Worm (Caenorhabditis elegans) whole organism, L4 larva: ENCODE measurements around the gene R07E5.11.
A peak's percentile ranks its signal among the peaks of the same experiment; 100 is the strongest.

ENCODE experiments used
- D1046.2 ChIP-seq: fragments of 200-800 bp; sonication (Bioruptor generic); IDR thresholded peaks from 2 replicates; pipeline ENCODE4 v1.3.6; 2022; ENCODE audit warnings: missing genetic modification characterization, missing compliant biosample characterization
- F26F4.8 ChIP-seq: fragments of 200-800 bp; sonication (Bioruptor generic); conservative IDR thresholded peaks from 2 replicates; pipeline ENCODE4 v1.3.6; 2022; ENCODE audit warnings: missing genetic modification characterization, missing compliant biosample characterization
- R02D3.7 ChIP-seq: fragments of 150-350 bp; sonication (generic microtip); optimal IDR thresholded peaks from 3 replicates; lab custom pipeline; 2014; ENCODE audit warnings: missing biosample characterization, missing genetic modification characterization
- T20F7.1 ChIP-seq: fragments of 200-800 bp; sonication (Bioruptor generic); optimal IDR thresholded peaks from 2 replicates; lab custom pipeline; 2018; ENCODE audit warnings: mild to moderate bottlenecking, missing genetic modification characterization, missing compliant biosample characterization
- Y105C5A.15 ChIP-seq: fragments of 200-800 bp; sonication (Bioruptor generic); IDR thresholded peaks from 2 replicates; pipeline ENCODE4 v1.3.6; 2022; ENCODE audit warnings: missing genetic modification characterization, missing compliant biosample characterization
- Y5F2A.4 ChIP-seq: fragments of 200-800 bp; sonication (Bioruptor generic); optimal IDR thresholded peaks from 2 replicates; lab custom pipeline; 2018; ENCODE audit warnings: mild to moderate bottlenecking, missing genetic modification characterization, missing compliant biosample characterization
- ceh-20 ChIP-seq: fragments of 200-800 bp; sonication (Bioruptor generic); IDR thresholded peaks from 2 replicates; pipeline ENCODE4 v1.3.6; 2022; ENCODE audit warnings: missing genetic modification reagents, missing genetic modification characterization, missing compliant biosample characterization
- ces-1 ChIP-seq: fragments of 150-350 bp; sonication (generic microtip); optimal IDR thresholded peaks from 4 replicates; lab custom pipeline; 2014; ENCODE audit warnings: missing biosample characterization, missing genetic modification reagents, missing genetic modification characterization
- ctbp-1 ChIP-seq: fragments of 200-800 bp; sonication (Bioruptor generic); IDR thresholded peaks from 2 replicates; pipeline ENCODE4 v1.3.6; 2022; ENCODE audit warnings: missing genetic modification reagents, missing genetic modification characterization, missing compliant biosample characterization
- dmd-6 ChIP-seq: fragments of 200-800 bp; sonication (Bioruptor generic); IDR thresholded peaks from 2 replicates; pipeline ENCODE4 v1.3.6; 2022; ENCODE audit warnings: missing genetic modification reagents, missing genetic modification characterization, missing compliant biosample characterization
- dpl-1 ChIP-seq: fragments of 150-350 bp; optimal IDR thresholded peaks from 2 replicates; lab custom pipeline; 2014; ENCODE audit warnings: missing biosample characterization, missing genetic modification reagents, missing genetic modification characterization
- dve-1 ChIP-seq: sonication (generic microtip); optimal IDR thresholded peaks from 2 replicates; lab custom pipeline; 2017; ENCODE audit warnings: antibody characterized with exemption, mild to moderate bottlenecking, missing genetic modification characterization, missing compliant biosample characterization; ENCODE audit not compliant: insufficient read depth
- egl-27 ChIP-seq: sonication (generic microtip); optimal IDR thresholded peaks from 3 replicates; lab custom pipeline; 2017; ENCODE audit warnings: missing biosample characterization, missing genetic modification reagents, missing genetic modification characterization
- egl-43 ChIP-seq: fragments of 200-800 bp; sonication (Bioruptor generic); IDR thresholded peaks from 2 replicates; pipeline ENCODE4 v1.3.6; 2022; ENCODE audit warnings: missing genetic modification reagents, missing genetic modification characterization, missing compliant biosample characterization
- fkh-10 ChIP-seq: fragments of 150-350 bp; optimal IDR thresholded peaks from 2 replicates; lab custom pipeline; 2014; ENCODE audit warnings: missing biosample characterization, missing genetic modification reagents, missing genetic modification characterization
- fos-1 ChIP-seq: fragments of 150-350 bp; optimal IDR thresholded peaks from 2 replicates; lab custom pipeline; 2014; ENCODE audit warnings: missing biosample characterization, missing genetic modification characterization
- hif-1 ChIP-seq, 2 experiments: sonication (generic microtip); optimal IDR thresholded peaks; 2 replicates each; lab custom pipeline; 2016 to 2017; ENCODE audit warnings: missing compliant biosample characterization in 2 of 2, missing genetic modification characterization in 2 of 2, missing genetic modification reagents in 2 of 2, missing genotype in 2 of 2, mild to moderate bottlenecking in 1 of 2
- hlh-11 ChIP-seq: fragments of 200-800 bp; sonication (Bioruptor generic); optimal IDR thresholded peaks from 2 replicates; lab custom pipeline; 2018; ENCODE audit warnings: mild to moderate bottlenecking, missing genetic modification characterization, missing compliant biosample characterization
- hlh-30 ChIP-seq: sonication (generic microtip); optimal IDR thresholded peaks from 2 replicates; lab custom pipeline; 2017; ENCODE audit warnings: antibody characterized with exemption, mild to moderate bottlenecking, missing genetic modification characterization, missing compliant biosample characterization; ENCODE audit not compliant: insufficient read depth
- hmg-1.1 ChIP-seq: fragments of 200-800 bp; sonication (Bioruptor generic); IDR thresholded peaks from 2 replicates; pipeline ENCODE4 v1.3.6; 2022; ENCODE audit warnings: missing genetic modification reagents, missing genetic modification characterization, missing compliant biosample characterization
- lin-1 ChIP-seq: fragments of 200-800 bp; sonication (Bioruptor generic); IDR thresholded peaks from 2 replicates; pipeline ENCODE4 v1.3.6; 2022; ENCODE audit warnings: missing genetic modification reagents, missing genetic modification characterization, missing compliant biosample characterization
- lin-13 ChIP-seq: fragments of 150-350 bp; optimal IDR thresholded peaks from 2 replicates; lab custom pipeline; 2014; ENCODE audit warnings: missing biosample characterization, missing genetic modification reagents, missing genetic modification characterization
- lin-29 ChIP-seq: fragments of 200-800 bp; sonication (Bioruptor generic); IDR thresholded peaks from 2 replicates; pipeline ENCODE4 v1.3.6; 2022; ENCODE audit warnings: missing genetic modification reagents, missing genetic modification characterization, missing compliant biosample characterization
- lin-38 ChIP-seq: fragments of 200-800 bp; sonication (Bioruptor generic); IDR thresholded peaks from 2 replicates; pipeline ENCODE4 v1.3.6; 2022; ENCODE audit warnings: missing genetic modification reagents, missing genetic modification characterization, missing compliant biosample characterization
- lsy-2 ChIP-seq, 2 experiments: fragments of 150-350 bp in 1 of 2; sonication (generic microtip) in 1 of 2; optimal IDR thresholded peaks; 2 replicates each; lab custom pipeline; 2014 to 2017; ENCODE audit warnings: missing biosample characterization in 2 of 2, missing genetic modification characterization in 2 of 2
- madf-5 ChIP-seq, 2 experiments: fragments of 200-800 bp; sonication (Bioruptor generic); IDR thresholded peaks; 2 replicates each; pipeline ENCODE4 v1.3.6; 2022; ENCODE audit warnings: missing compliant biosample characterization in 2 of 2, missing genetic modification characterization in 2 of 2
- madf-9 ChIP-seq: fragments of 200-800 bp; sonication (Bioruptor generic); conservative IDR thresholded peaks from 2 replicates; pipeline ENCODE4 v1.3.6; 2022; ENCODE audit warnings: missing genetic modification reagents, missing genetic modification characterization, missing compliant biosample characterization
- mdt-29 ChIP-seq: fragments of 200-800 bp; sonication (Bioruptor generic); IDR thresholded peaks from 2 replicates; pipeline ENCODE4 v1.3.6; 2022; ENCODE audit warnings: missing genetic modification reagents, missing genetic modification characterization, missing compliant biosample characterization
- mes-2 ChIP-seq: sonication (generic microtip); optimal IDR thresholded peaks from 2 replicates; lab custom pipeline; 2016; ENCODE audit warnings: missing genotype, mild to moderate bottlenecking, missing genetic modification characterization, missing compliant biosample characterization; ENCODE audit not compliant: poor library complexity, severe bottlenecking
- mxl-3 ChIP-seq: fragments of 200-800 bp; sonication (Bioruptor generic); optimal IDR thresholded peaks from 2 replicates; lab custom pipeline; 2018; ENCODE audit warnings: mild to moderate bottlenecking, missing genetic modification characterization, missing compliant biosample characterization
- nhr-102 ChIP-seq: sonication (generic microtip); optimal IDR thresholded peaks from 2 replicates; lab custom pipeline; 2016; ENCODE audit warnings: mild to moderate bottlenecking, missing genetic modification characterization, moderate library complexity, missing compliant biosample characterization
- nhr-111 ChIP-seq: fragments of 200-800 bp; sonication (Bioruptor generic); optimal IDR thresholded peaks from 2 replicates; lab custom pipeline; 2018; ENCODE audit warnings: mild to moderate bottlenecking, missing genetic modification characterization, missing compliant biosample characterization
- nhr-237 ChIP-seq: sonication (generic microtip); optimal IDR thresholded peaks from 2 replicates; lab custom pipeline; 2017; ENCODE audit warnings: missing biosample characterization, missing genetic modification characterization
- nhr-25 ChIP-seq: sonication (generic microtip); optimal IDR thresholded peaks from 2 replicates; lab custom pipeline; 2017; ENCODE audit warnings: missing genetic modification characterization, mild to moderate bottlenecking, missing compliant biosample characterization, antibody characterized with exemption, moderate library complexity, borderline replicate concordance; ENCODE audit not compliant: insufficient read depth
- nhr-42 ChIP-seq: fragments of 200-800 bp; sonication (Bioruptor generic); IDR thresholded peaks from 2 replicates; pipeline ENCODE4 v1.3.6; 2022; ENCODE audit warnings: missing genetic modification characterization, missing compliant biosample characterization
- nhr-76 ChIP-seq: fragments of 150-350 bp; optimal IDR thresholded peaks from 2 replicates; lab custom pipeline; 2014; ENCODE audit warnings: missing biosample characterization, missing genetic modification characterization
- php-3 ChIP-seq: fragments of 200-800 bp; sonication (Bioruptor generic); IDR thresholded peaks from 2 replicates; pipeline ENCODE4 v1.3.6; 2022; ENCODE audit warnings: missing genetic modification reagents, missing genetic modification characterization, missing compliant biosample characterization
- rbr-2 ChIP-seq: sonication (generic microtip); optimal IDR thresholded peaks from 2 replicates; lab custom pipeline; 2016; ENCODE audit warnings: missing genotype, missing genetic modification characterization, missing compliant biosample characterization
- snpc-1.2 ChIP-seq: fragments of 200-800 bp; sonication (Bioruptor generic); IDR thresholded peaks from 2 replicates; pipeline ENCODE4 v1.3.6; 2022; ENCODE audit warnings: missing genetic modification reagents, missing genetic modification characterization, missing compliant biosample characterization
- tra-1 ChIP-seq: fragments of 200-800 bp; sonication (Bioruptor generic); IDR thresholded peaks from 2 replicates; pipeline ENCODE4 v1.3.6; 2022; ENCODE audit warnings: missing genetic modification reagents, missing genetic modification characterization, missing compliant biosample characterization
- vab-7 ChIP-seq: fragments of 200-800 bp; sonication (Bioruptor generic); IDR thresholded peaks from 2 replicates; pipeline ENCODE4 v1.3.6; 2022; ENCODE audit warnings: missing genetic modification reagents, missing genetic modification characterization, missing compliant biosample characterization
- ztf-11 ChIP-seq: fragments of 150-350 bp; optimal IDR thresholded peaks from 2 replicates; lab custom pipeline; 2014; ENCODE audit warnings: missing biosample characterization, missing genetic modification characterization
- ztf-7 ChIP-seq: fragments of 150-350 bp; optimal IDR thresholded peaks from 2 replicates; lab custom pipeline; 2014; ENCODE audit warnings: missing biosample characterization, missing genetic modification characterization

The R07E5.11 gene

ce11 chrIII:4419117-4419978 lies 4.3 kb upstream of the R07E5.11 start, which contains the start of the genes R07E5.7 and cku-80 (continued):
- peak; percentile 42; the same call in 1 of the 2 replicates for TF ChIP-seq hmg-1.1
- peak; percentile 88 for TF ChIP-seq dpl-1 (GFP tag; lab: Kevin White, UChicago)
- TF ChIP-seq hlh-11 (tag; lab: Kevin White, UChicago), result peak; percentile 55
- no peak for TF ChIP-seq D1046.2
- peak; percentile 55 for TF ChIP-seq rbr-2 (tag; lab: Kevin White, UChicago)
- TF ChIP-seq R02D3.7 (tag; lab: Kevin White, UChicago), result no peak
- no peak for TF ChIP-seq nhr-102 (tag; lab: Kevin White, UChicago)
- no peak for TF ChIP-seq fos-1 (tag; lab: Kevin White, UChicago)
- no peak for TF ChIP-seq nhr-76 (tag; lab: Kevin White, UChicago)
- TF ChIP-seq ceh-20, result no peak
- TF ChIP-seq lin-38 (GFP tag; lab: Robert Waterston, UW), result peak; percentile 70
- peak; percentile 40; the same call in 1 of the 2 replicates for TF ChIP-seq dmd-6 (GFP tag; lab: Robert Waterston, UW)
- no peak for TF ChIP-seq mdt-29
- TF ChIP-seq snpc-1.2 (GFP tag; lab: Robert Waterston, UW), result no peak
- no peak for TF ChIP-seq egl-27
- no peak for TF ChIP-seq nhr-237 (tag; lab: Kevin White, UChicago)
- TF ChIP-seq madf-9 (GFP tag; lab: Robert Waterston, UW), result no peak
- TF ChIP-seq ztf-7 (tag; lab: Kevin White, UChicago), result peak; percentile 47
- TF ChIP-seq tra-1, result no peak
- TF ChIP-seq fkh-10 (GFP tag; lab: Kevin White, UChicago), result no peak
- peak; percentile 92 for TF ChIP-seq hlh-30

ce11 chrIII:4417956-4418355 lies 2.9 kb upstream of the R07E5.11 start, which contains the start of the genes R07E5.19 and pdcd-2:
Gene R07E5.19 (minus strand): TSS chrIII:4418056.
Gene pdcd-2 (minus strand): TSS chrIII:4418057.
- TF ChIP-seq egl-43 (GFP tag; lab: Robert Waterston, UW) (no peak), lin-29 (GFP tag; lab: Robert Waterston, UW) (no peak), mxl-3 (GFP tag; lab: Kevin White, UChicago) (no peak), ztf-11 (tag; lab: Kevin White, UChicago) (no peak), mes-2 (tag; lab: Kevin White, UChicago) (no peak), nhr-111 (no peak), T20F7.1 (GFP tag; lab: Kevin White, UChicago) (no peak), php-3 (GFP tag; lab: Robert Waterston, UW) (no peak), ces-1 (no peak), madf-5 (GFP tag; IDR thresholded peaks at IDR 0.05; lab: Robert Waterston, UW) (no peak), lin-13 (GFP tag; lab: Kevin White, UChicago) (no peak), fos-1 (tag; lab: Kevin White, UChicago) (no peak), Y105C5A.15 (no peak), nhr-25 (no peak), F26F4.8 (GFP tag; lab: Robert Waterston, UW) (no peak), dve-1 (tag; lab: Kevin White, UChicago) (no peak)

- TF ChIP-seq tra-1 (peak; percentile 51; the same call in 1 of the 2 replicates), ztf-7 (tag; lab: Kevin White, UChicago) (peak; percentile 47), lin-1 (GFP tag; lab: Robert Waterston, UW) (peak; percentile 46; the same call in 1 of the 2 replicates), egl-43 (GFP tag; lab: Robert Waterston, UW) (peak; percentile 86), php-3 (GFP tag; lab: Robert Waterston, UW) (0 out of 2 replicates have a peak, but pooled peaks have one; percentile 43), hif-1 (tag; optimal IDR thresholded peaks at IDR 0.05; lab: Kevin White, UChicago) (peak in 1 of 2 experiments; percentile 38), hlh-30 (peak; percentile 36), lsy-2 (tag; optimal IDR thresholded peaks at IDR 0.05; lab: Kevin White, UChicago) (peak; percentile 28 to 74), vab-7 (GFP tag; lab: Robert Waterston, UW) (peak; percentile 68), Y105C5A.15 (peak; percentile 79; the same call in 1 of the 2 replicates), nhr-42 (GFP tag; lab: Robert Waterston, UW) (0 out of 2 replicates have a peak, but pooled peaks have one; percentile 7), mes-2 (tag; lab: Kevin White, UChicago) (peak; percentile 67), ctbp-1 (GFP tag; lab: Robert Waterston, UW) (peak; percentile 75), rbr-2 (tag; lab: Kevin White, UChicago) (peak; percentile 65), F26F4.8 (GFP tag; lab: Robert Waterston, UW) (0 out of 2 replicates have a peak, but pooled peaks have one; percentile 60), madf-5 (GFP tag; IDR thresholded peaks at IDR 0.05; lab: Robert Waterston, UW) (0 out of 4 replicates have a peak, but pooled peaks have one; percentile 16 to 33), Y5F2A.4 (GFP tag; lab: Kevin White, UChicago) (peak; percentile 65)
Observed at ce11 chrIII:4414041-4414440, 994 bp downstream of the R07E5.11 start.
